Fruit fly (Drosophila melanogaster) whole organism: ENCODE measurements around the gene rogdi.

ENCODE experiments used
- CG8478 ChIP-seq: fragments of >200 bp; optimal IDR thresholded peaks from 2 replicates; lab custom pipeline; 2018; ENCODE audit warnings: inconsistent platforms
- Dll ChIP-seq: fragments of >200 bp; optimal IDR thresholded peaks from 2 replicates; lab custom pipeline; 2017
- pan ChIP-seq: fragments of >200 bp; optimal IDR thresholded peaks from 2 replicates; lab custom pipeline; 2017
- psq ChIP-seq: fragments of >200 bp; optimal IDR thresholded peaks from 2 replicates; lab custom pipeline; 2017

DNA sequence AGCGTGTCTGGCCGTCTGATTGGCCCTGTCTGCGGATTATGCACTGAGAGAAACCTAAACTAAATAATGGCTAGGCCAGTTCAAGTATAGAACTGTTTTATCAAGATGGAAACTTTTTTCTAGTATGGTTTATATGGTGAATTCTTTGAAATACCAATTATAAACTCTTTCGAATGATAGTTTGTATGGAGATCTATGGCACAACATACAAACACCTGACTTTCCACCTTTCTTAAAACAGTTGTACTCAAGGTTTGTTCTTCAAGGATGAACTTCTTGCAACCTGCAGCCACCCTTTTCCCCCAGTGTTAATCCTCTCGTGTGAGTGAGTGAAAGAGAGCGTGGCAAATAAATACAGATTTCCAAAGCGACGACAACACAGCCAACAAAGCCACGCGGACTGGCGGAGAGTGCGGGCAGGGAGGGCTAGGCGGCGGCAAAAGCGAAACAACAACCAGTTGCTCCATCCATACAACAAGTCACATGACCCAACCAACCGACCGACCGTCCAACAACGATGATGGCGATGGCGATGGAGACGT, 45.0 kb upstream of the rogdi start:
- TF ChIP-seq pan, result no peak
- TF ChIP-seq Dll (lab: Kevin White, UChicago), result no peak
- no peak for TF ChIP-seq psq (lab: Kevin White, UChicago)
- TF ChIP-seq CG8478 (lab: Kevin White, UChicago), result no peak
